Fruit fly (Drosophila melanogaster): ENCODE data around the gene CG42464.

Gene CG42464

dm6 chr2L:3703260-3703659 is 4.0 kb downstream of the CG42464 start, which contains the start of gene CG2816 (continued):
- TF ChIP-seq Dek (tag; optimal IDR thresholded peaks at IDR 0.05) (peak; percentile 76), zfh1 (GFP tag; IDR thresholded peaks at IDR 0.05) (peak; percentile 65; the same call in 2 of the 3 replicates), CG12236 (GFP tag; optimal IDR thresholded peaks at IDR 0.05) (no peak), CG31441 (GFP tag; IDR thresholded peaks at IDR 0.05) (no peak), CG14860 (GFP tag; IDR thresholded peaks at IDR 0.05; ENCODE audit: partially characterized antibody) (no peak), Adf1 (GFP tag; IDR thresholded peaks at IDR 0.05) (peak; percentile 63), CG15269 (tag; optimal IDR thresholded peaks at IDR 0.05) (peak; percentile 79), Spps (tag; optimal IDR thresholded peaks at IDR 0.05) (no peak), Jarid2 (GFP tag; optimal IDR thresholded peaks at IDR 0.05) (no peak), B-H1 (GFP tag; IDR thresholded peaks at IDR 0.05) (no peak), chm (GFP tag; IDR thresholded peaks at IDR 0.05) (no peak), Sry-β (GFP tag; optimal IDR thresholded peaks at IDR 0.05) (no peak), klu (GFP tag; IDR thresholded peaks at IDR 0.05) (peak; percentile 83), CG17829 (tag; optimal IDR thresholded peaks at IDR 0.05) (no peak), CG6854 (GFP tag; optimal IDR thresholded peaks at IDR 0.05) (no peak), maf-S (GFP tag; optimal IDR thresholded peaks at IDR 0.05) (peak; percentile 84), CG14667 (GFP tag; IDR thresholded peaks at IDR 0.05) (0 out of 2 replicates have a peak, but pooled peaks have one; percentile 20), CG7786 (GFP tag; optimal IDR thresholded peaks at IDR 0.05) (peak; percentile 89), p53 (GFP tag; optimal IDR thresholded peaks at IDR 0.05) (no peak), dan (GFP tag; IDR thresholded peaks at IDR 0.05) (no peak), Ada2b (GFP tag; IDR thresholded peaks at IDR 0.05) (peak; percentile 49), HmgZ (tag; optimal IDR thresholded peaks at IDR 0.05) (peak; percentile 40), CG16813 (GFP tag; IDR thresholded peaks at IDR 0.05; ENCODE audit: partially characterized antibody) (no peak), al (GFP tag; IDR thresholded peaks at IDR 0.05) (peak; percentile 95), sna (GFP tag; IDR thresholded peaks at IDR 0.05; ENCODE audit: partially characterized antibody) (no peak), Ravus (GFP tag; IDR thresholded peaks at IDR 0.05) (no peak), CG14965 (GFP tag; optimal IDR thresholded peaks at IDR 0.05; ENCODE audit: borderline replicate concordance) (no peak), CG3065 (GFP tag; optimal IDR thresholded peaks at IDR 0.05) (no peak), CG11723 (GFP tag; optimal IDR thresholded peaks at IDR 0.05) (no peak), CG10462 (GFP tag; optimal IDR thresholded peaks at IDR 0.05) (no peak), B-H2 (GFP tag; optimal IDR thresholded peaks at IDR 0.05) (no peak), Drgx (GFP tag; IDR thresholded peaks at IDR 0.05) (peak; percentile 92; the same call in 1 of the 2 replicates), nau (GFP tag; optimal IDR thresholded peaks at IDR 0.05) (no peak), Dp (GFP tag; optimal IDR thresholded peaks at IDR 0.05) (no peak), CG2116 (GFP tag; optimal IDR thresholded peaks at IDR 0.05) (no peak), stc (GFP tag; IDR thresholded peaks at IDR 0.05) (no peak), lab (GFP tag; optimal IDR thresholded peaks at IDR 0.05) (peak; percentile 63), CG11085 (GFP tag; IDR thresholded peaks at IDR 0.05) (0 out of 2 replicates have a peak, but pooled peaks have one; percentile 23), bab2 (GFP tag; optimal IDR thresholded peaks at IDR 0.05) (peak; percentile 0), CG10209 (GFP tag; optimal IDR thresholded peaks at IDR 0.05) (peak; percentile 54), Vsx1 (GFP tag; optimal IDR thresholded peaks at IDR 0.05) (no peak), CG1529 (GFP tag; optimal IDR thresholded peaks at IDR 0.05) (no peak), bowl (GFP tag; IDR thresholded peaks at IDR 0.05) (no peak), CG4854 (GFP tag; optimal IDR thresholded peaks at IDR 0.05) (no peak), CG17568 (GFP tag; optimal IDR thresholded peaks at IDR 0.05) (no peak), lmd (GFP tag; IDR thresholded peaks at IDR 0.05) (peak; percentile 92), CG18476 (GFP tag; optimal IDR thresholded peaks at IDR 0.05) (no peak), esg (GFP tag; conservative IDR thresholded peaks at IDR 0.05) (peak; percentile 67), CG17912 (GFP tag; optimal IDR thresholded peaks at IDR 0.05) (no peak), Bgb (GFP tag; IDR thresholded peaks at IDR 0.05; ENCODE audit: partially characterized antibody) (no peak), CG30403 (GFP tag; optimal IDR thresholded peaks at IDR 0.05) (peak; percentile 80)

Measured in whole organism, embryonic.